Fruit fly (Drosophila melanogaster): Measurements from ENCODE around the gene CG46525.

The CG46525 gene

DNA sequence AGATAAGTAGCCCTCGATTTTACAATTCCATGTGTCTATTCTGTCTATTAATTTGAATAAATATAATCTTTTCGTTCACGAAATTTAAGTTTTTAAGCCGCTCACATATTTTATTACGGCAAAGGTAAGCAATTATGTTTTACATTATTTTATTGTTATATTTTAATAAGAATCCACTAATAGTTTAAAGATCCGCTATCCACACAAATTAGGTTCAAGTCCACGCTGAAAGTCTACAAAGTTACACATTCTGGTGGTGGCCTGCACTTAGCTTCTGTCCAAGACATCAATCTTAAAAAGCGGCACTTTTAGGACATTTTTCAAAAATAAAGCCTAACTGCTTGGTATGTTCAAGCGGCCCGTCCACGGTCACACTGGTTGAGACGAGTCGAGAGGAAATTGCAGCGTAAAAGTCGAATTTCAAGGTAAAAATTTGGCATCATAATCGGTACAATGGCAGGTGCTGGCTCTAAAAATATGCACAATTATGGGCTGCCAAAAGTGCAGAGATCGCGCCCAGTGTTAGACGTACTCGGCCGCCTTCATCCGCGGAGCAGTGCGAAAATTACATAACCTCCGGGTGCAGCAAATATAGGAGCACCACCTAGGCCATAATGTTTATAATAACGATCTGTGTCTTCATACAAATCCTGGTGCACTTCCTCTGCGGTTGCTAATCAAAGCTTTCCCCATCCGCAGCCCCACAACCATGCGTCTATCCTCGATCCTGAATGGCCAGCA lies at the start of gene CG46525, which contains the start of gene UQCR-Q:
Gene CG46525 (plus strand): TSS at position 510 of the 741 bp plus-strand sequence.
Gene UQCR-Q (plus strand): TSS at position 51 of the 741 bp plus-strand sequence.
- TF ChIP-seq Xbp1 (GFP tag; optimal IDR thresholded peaks at IDR 0.05): peak; percentile 20
- no peak for TF ChIP-seq row (GFP tag; IDR thresholded peaks at IDR 0.05)
- no peak for TF ChIP-seq fru (optimal IDR thresholded peaks at IDR 0.05)
- peak; percentile 96 for TF ChIP-seq pita (GFP tag; optimal IDR thresholded peaks at IDR 0.05)
- no peak for TF ChIP-seq p53 (GFP tag; optimal IDR thresholded peaks at IDR 0.05)
- no peak for TF ChIP-seq Awh (GFP tag; IDR thresholded peaks at IDR 0.05)
- TF ChIP-seq cwo (GFP tag; optimal IDR thresholded peaks at IDR 0.05): no peak
- TF ChIP-seq Sox100B (GFP tag; optimal IDR thresholded peaks at IDR 0.05): no peak
- no peak for TF ChIP-seq CG4854 (GFP tag; optimal IDR thresholded peaks at IDR 0.05)
- TF ChIP-seq shn (GFP tag; optimal IDR thresholded peaks at IDR 0.05): no peak
- no peak for TF ChIP-seq CG43689 (GFP tag; IDR thresholded peaks at IDR 0.05)
- peak; percentile 15 for TF ChIP-seq Mad (GFP tag; optimal IDR thresholded peaks at IDR 0.05)
- TF ChIP-seq gcm (GFP tag; optimal IDR thresholded peaks at IDR 0.05): no peak
- TF ChIP-seq Dref (GFP tag; IDR thresholded peaks at IDR 0.05): peak; percentile 39
- TF ChIP-seq Elba2 (GFP tag; optimal IDR thresholded peaks at IDR 0.05): peak; percentile 12
- no peak for TF ChIP-seq cg (GFP tag; optimal IDR thresholded peaks at IDR 0.05)
- TF ChIP-seq ci (GFP tag; IDR thresholded peaks at IDR 0.05): no peak
- no peak for TF ChIP-seq dmrt99B (tag; optimal IDR thresholded peaks at IDR 0.05)
- TF ChIP-seq HLH4C (GFP tag; IDR thresholded peaks at IDR 0.05; ENCODE audit: partially characterized antibody): peak; percentile 7; the same call in 1 of the 3 replicates
- no peak for TF ChIP-seq CG4328 (GFP tag; optimal IDR thresholded peaks at IDR 0.05)
- no peak for TF ChIP-seq E2f1 (GFP tag; IDR thresholded peaks at IDR 0.05)
- TF ChIP-seq tgo (GFP tag; IDR thresholded peaks at IDR 0.05): no peak
- TF ChIP-seq lola (GFP tag; optimal IDR thresholded peaks at IDR 0.05): no peak
- TF ChIP-seq ara (GFP tag; IDR thresholded peaks at IDR 0.05): no peak
- TF ChIP-seq rib (GFP tag; IDR thresholded peaks at IDR 0.05): no peak
- TF ChIP-seq ap (GFP tag; IDR thresholded peaks at IDR 0.05): no peak
- no peak for TF ChIP-seq CG18476 (GFP tag; optimal IDR thresholded peaks at IDR 0.05)
- TF ChIP-seq sim (GFP tag; IDR thresholded peaks at IDR 0.05): no peak
- no peak for TF ChIP-seq z (GFP tag; IDR thresholded peaks at IDR 0.05)
- peak; percentile 50 for TF ChIP-seq Dek (tag; optimal IDR thresholded peaks at IDR 0.05)
- no peak for TF ChIP-seq gro (GFP tag; optimal IDR thresholded peaks at IDR 0.05)
- peak; percentile 16 for TF ChIP-seq Fer1 (GFP tag; optimal IDR thresholded peaks at IDR 0.05)
- no peak for TF ChIP-seq CG10654 (GFP tag; optimal IDR thresholded peaks at IDR 0.05)
- no peak for TF ChIP-seq CG8089 (GFP tag; optimal IDR thresholded peaks at IDR 0.05)
- no peak for TF ChIP-seq ATbp (GFP tag; optimal IDR thresholded peaks at IDR 0.05)
- peak; percentile 51 for TF ChIP-seq Bgb (GFP tag; IDR thresholded peaks at IDR 0.05; ENCODE audit: partially characterized antibody)
- TF ChIP-seq Tbp (GFP tag; optimal IDR thresholded peaks at IDR 0.05): no peak
- peak; percentile 97 for TF ChIP-seq pzg (GFP tag; optimal IDR thresholded peaks at IDR 0.05)
- no peak for TF ChIP-seq sima (GFP tag; optimal IDR thresholded peaks at IDR 0.05)
- TF ChIP-seq CG2120 (GFP tag; optimal IDR thresholded peaks at IDR 0.05): no peak
- TF ChIP-seq CG15011 (GFP tag; optimal IDR thresholded peaks at IDR 0.05): no peak
- 0 out of 2 replicates have a peak, but pooled peaks have one; percentile 39 for TF ChIP-seq hbn (GFP tag; IDR thresholded peaks at IDR 0.05; ENCODE audit: partially characterized antibody)
- TF ChIP-seq C15 (GFP tag; IDR thresholded peaks at IDR 0.05): no peak
- no peak for TF ChIP-seq sr (GFP tag; IDR thresholded peaks at IDR 0.05)
- peak; percentile 66 for TF ChIP-seq trem (tag; optimal IDR thresholded peaks at IDR 0.05)
- no peak; the same call in 2 of the 3 replicates for TF ChIP-seq Opbp (GFP tag; IDR thresholded peaks at IDR 0.05; ENCODE audit: partially characterized antibody)
- TF ChIP-seq amos (GFP tag; IDR thresholded peaks at IDR 0.05; ENCODE audit: partially characterized antibody): peak; percentile 50; the same call in 1 of the 2 replicates
- TF ChIP-seq Doc2 (GFP tag; IDR thresholded peaks at IDR 0.05): no peak
- TF ChIP-seq en (GFP tag; optimal IDR thresholded peaks at IDR 0.05): no peak
- TF ChIP-seq hb (GFP tag; IDR thresholded peaks at IDR 0.05; ENCODE audit: partially characterized antibody): no peak
